Worm (Caenorhabditis elegans) whole organism, L4 larva: ENCODE measurements around the gene wrk-1.

Experiments used
- ama-1 ChIP-seq: fragments of 150-350 bp; optimal IDR thresholded peaks from 2 replicates; lab custom pipeline; 2014; ENCODE audit warnings: inconsistent platforms, mixed read lengths
- ceh-82 ChIP-seq: sonication (generic microtip); optimal IDR thresholded peaks from 2 replicates; lab custom pipeline; 2017; ENCODE audit warnings: missing biosample characterization, missing genetic modification characterization
- daf-12 ChIP-seq: fragments of 150-350 bp; optimal IDR thresholded peaks from 2 replicates; lab custom pipeline; 2014; ENCODE audit warnings: missing biosample characterization, missing genetic modification reagents, missing genetic modification characterization
- egl-27 ChIP-seq: sonication (generic microtip); optimal IDR thresholded peaks from 3 replicates; lab custom pipeline; 2017; ENCODE audit warnings: missing biosample characterization, missing genetic modification reagents, missing genetic modification characterization
- mes-2 ChIP-seq: sonication (generic microtip); optimal IDR thresholded peaks from 2 replicates; lab custom pipeline; 2016; ENCODE audit warnings: missing genotype, mild to moderate bottlenecking, missing genetic modification characterization, missing compliant biosample characterization; ENCODE audit not compliant: poor library complexity, severe bottlenecking
- nhr-11 ChIP-seq: fragments of 150-350 bp; optimal IDR thresholded peaks from 2 replicates; lab custom pipeline; 2014; ENCODE audit warnings: missing biosample characterization, missing genetic modification characterization
- nhr-42 ChIP-seq: fragments of 200-800 bp; sonication (Bioruptor generic); IDR thresholded peaks from 2 replicates; pipeline ENCODE4 v1.3.6; 2022; ENCODE audit warnings: missing genetic modification characterization, missing compliant biosample characterization
- snpc-4 ChIP-seq: fragments of 150-350 bp; optimal IDR thresholded peaks from 2 replicates; lab custom pipeline; 2014; ENCODE audit warnings: missing biosample characterization, missing genetic modification characterization
- zip-2 ChIP-seq: fragments of 150-350 bp; optimal IDR thresholded peaks from 2 replicates; lab custom pipeline; 2014; ENCODE audit warnings: missing biosample characterization, missing genetic modification characterization

ce11 chrX:8356305-8356704, 36.1 kb downstream of the wrk-1 start:
- TF ChIP-seq mes-2 (tag; lab: Kevin White, UChicago) (no peak), ceh-82 (no peak), ama-1 (lab: Kevin White, UChicago) (no peak), nhr-42 (GFP tag; lab: Robert Waterston, UW) (no peak), egl-27 (tag; lab: Kevin White, UChicago) (no peak), daf-12 (tag; lab: Kevin White, UChicago) (no peak), snpc-4 (tag; lab: Kevin White, UChicago) (no peak), nhr-11 (tag; lab: Kevin White, UChicago) (no peak), zip-2 (tag; lab: Kevin White, UChicago) (no peak)
